Fruit fly (Drosophila melanogaster) whole organism, prepupa: ENCODE data around the gene CG42570.

ENCODE experiments used
- CG10631 ChIP-seq: fragments of 200-800 bp; sonication (Bioruptor generic); optimal IDR thresholded peaks from 2 replicates; lab custom pipeline; 2016; ENCODE audit warnings: missing biosample characterization, missing genetic modification characterization
- CG10669 ChIP-seq: fragments of 200-800 bp; sonication (Bioruptor generic); optimal IDR thresholded peaks from 3 replicates; lab custom pipeline; 2018; ENCODE audit warnings: missing biosample characterization, mild to moderate bottlenecking, missing genetic modification characterization, moderate library complexity
- CG11902 ChIP-seq: fragments of 200-800 bp; sonication (Bioruptor generic); optimal IDR thresholded peaks from 3 replicates; lab custom pipeline; 2016; ENCODE audit warnings: missing biosample characterization, missing genetic modification characterization
- CG15336 ChIP-seq: fragments of 200-800 bp; sonication (Bioruptor generic); IDR thresholded peaks from 2 replicates; pipeline ENCODE4 v1.3.6; 2022; ENCODE audit warnings: missing biosample characterization, missing genetic modification characterization
- CG16779 ChIP-seq: fragments of 200-800 bp; sonication (Bioruptor generic); optimal IDR thresholded peaks from 3 replicates; lab custom pipeline; 2017; ENCODE audit warnings: missing biosample characterization, mild to moderate bottlenecking, missing genetic modification characterization
- CG31627 ChIP-seq: fragments of 200-800 bp; sonication (Bioruptor generic); optimal IDR thresholded peaks from 3 replicates; lab custom pipeline; 2016; ENCODE audit warnings: missing biosample characterization, missing genetic modification characterization
- CG34406 ChIP-seq: fragments of 200-800 bp; sonication (Bioruptor generic); optimal IDR thresholded peaks from 3 replicates; lab custom pipeline; 2016; ENCODE audit warnings: missing biosample characterization, missing genetic modification characterization
- CG3919 ChIP-seq: fragments of 200-800 bp; sonication (Bioruptor generic); optimal IDR thresholded peaks from 3 replicates; lab custom pipeline; 2016; ENCODE audit warnings: missing biosample characterization, missing genetic modification characterization
- CG6163 ChIP-seq: fragments of 200-800 bp; sonication (Bioruptor generic); IDR thresholded peaks from 3 replicates; pipeline ENCODE4 v1.3.6; 2022; ENCODE audit warnings: missing biosample characterization, missing genetic modification characterization
- CG6276 ChIP-seq: fragments of 200-800 bp; sonication (Bioruptor generic); optimal IDR thresholded peaks from 2 replicates; lab custom pipeline; 2017; ENCODE audit warnings: missing biosample characterization, mild to moderate bottlenecking, missing genetic modification characterization
- CG6792 ChIP-seq: fragments of 200-800 bp; sonication (Bioruptor generic); optimal IDR thresholded peaks from 3 replicates; lab custom pipeline; 2016; ENCODE audit warnings: missing biosample characterization, missing genetic modification characterization
- CG6854 ChIP-seq: fragments of 200-800 bp; sonication (Bioruptor generic); optimal IDR thresholded peaks from 2 replicates; lab custom pipeline; 2017; ENCODE audit warnings: missing biosample characterization, mild to moderate bottlenecking, missing genetic modification characterization
- CG9139 ChIP-seq: fragments of 200-800 bp; sonication (Bioruptor generic); optimal IDR thresholded peaks from 3 replicates; lab custom pipeline; 2017; ENCODE audit warnings: missing biosample characterization, mild to moderate bottlenecking, missing genetic modification characterization
- Eip78C ChIP-seq: fragments of 200-800 bp; sonication (Bioruptor generic); peaks from one replicate; lab custom pipeline; 2016; ENCODE audit warnings: missing biosample characterization, missing genetic modification characterization
- Ets21C ChIP-seq: fragments of 200-800 bp; sonication (Bioruptor generic); optimal IDR thresholded peaks from 3 replicates; lab custom pipeline; 2016; ENCODE audit warnings: missing biosample characterization, missing genetic modification characterization
- Met ChIP-seq: fragments of 200-800 bp; sonication (Bioruptor generic); optimal IDR thresholded peaks from 3 replicates; lab custom pipeline; 2016; ENCODE audit warnings: missing biosample characterization, missing genetic modification characterization
- Smox ChIP-seq: fragments of 200-800 bp; sonication (Bioruptor generic); optimal IDR thresholded peaks from 3 replicates; lab custom pipeline; 2016; ENCODE audit warnings: missing biosample characterization, missing genetic modification characterization
- Sox14 ChIP-seq: fragments of 200-800 bp; sonication (Bioruptor generic); optimal IDR thresholded peaks from 3 replicates; lab custom pipeline; 2016; ENCODE audit warnings: missing biosample characterization, missing genetic modification characterization
- Sox15 ChIP-seq: fragments of 200-800 bp; sonication (Bioruptor generic); optimal IDR thresholded peaks from 3 replicates; lab custom pipeline; 2016; ENCODE audit warnings: missing biosample characterization, missing genetic modification characterization
- achi ChIP-seq: fragments of 200-800 bp; sonication (Bioruptor generic); optimal IDR thresholded peaks from 3 replicates; lab custom pipeline; 2016; ENCODE audit warnings: missing biosample characterization, missing genetic modification characterization
- dac ChIP-seq: fragments of 200-800 bp; sonication (Bioruptor generic); optimal IDR thresholded peaks from 2 replicates; lab custom pipeline; 2017; ENCODE audit warnings: missing biosample characterization, mild to moderate bottlenecking, missing genetic modification characterization
- dsx ChIP-seq: fragments of 200-800 bp; optimal IDR thresholded peaks from 3 replicates; lab custom pipeline; 2019; ENCODE audit warnings: missing biosample characterization, mild to moderate bottlenecking, missing genetic modification characterization, moderate library complexity; ENCODE audit not compliant: poor library complexity, severe bottlenecking
- eg ChIP-seq: fragments of 200-800 bp; sonication (Bioruptor generic); IDR thresholded peaks from 3 replicates; pipeline ENCODE4 v1.3.6; 2022; ENCODE audit warnings: missing biosample characterization, missing genetic modification characterization
- fkh ChIP-seq: fragments of 200-800 bp; sonication (Bioruptor generic); optimal IDR thresholded peaks from 3 replicates; lab custom pipeline; 2017; ENCODE audit warnings: missing biosample characterization, mild to moderate bottlenecking, missing genetic modification characterization, moderate library complexity
- net ChIP-seq: fragments of 200-800 bp; sonication (Bioruptor generic); optimal IDR thresholded peaks from 3 replicates; lab custom pipeline; 2016; ENCODE audit warnings: missing biosample characterization, missing genetic modification characterization
- salr ChIP-seq, 2 experiments: fragments of 200-800 bp; sonication (Bioruptor generic); optimal IDR thresholded peaks; 3 replicates each; lab custom pipeline; 2016 to 2018; ENCODE audit warnings: missing biosample characterization in 2 of 2, missing genetic modification characterization in 2 of 2, mild to moderate bottlenecking in 1 of 2
- svp ChIP-seq: fragments of 200-800 bp; sonication (Bioruptor generic); peaks from one replicate; lab custom pipeline; 2016; ENCODE audit warnings: missing biosample characterization, missing genetic modification characterization
- topi ChIP-seq: fragments of 200-800 bp; sonication (Bioruptor generic); optimal IDR thresholded peaks from 3 replicates; lab custom pipeline; 2016; ENCODE audit warnings: missing biosample characterization, missing genetic modification characterization
- vri ChIP-seq: fragments of 200-800 bp; sonication (Bioruptor generic); optimal IDR thresholded peaks from 3 replicates; lab custom pipeline; 2016; ENCODE audit warnings: missing biosample characterization, mild to moderate bottlenecking, missing genetic modification characterization

Gene CG42570

DNA sequence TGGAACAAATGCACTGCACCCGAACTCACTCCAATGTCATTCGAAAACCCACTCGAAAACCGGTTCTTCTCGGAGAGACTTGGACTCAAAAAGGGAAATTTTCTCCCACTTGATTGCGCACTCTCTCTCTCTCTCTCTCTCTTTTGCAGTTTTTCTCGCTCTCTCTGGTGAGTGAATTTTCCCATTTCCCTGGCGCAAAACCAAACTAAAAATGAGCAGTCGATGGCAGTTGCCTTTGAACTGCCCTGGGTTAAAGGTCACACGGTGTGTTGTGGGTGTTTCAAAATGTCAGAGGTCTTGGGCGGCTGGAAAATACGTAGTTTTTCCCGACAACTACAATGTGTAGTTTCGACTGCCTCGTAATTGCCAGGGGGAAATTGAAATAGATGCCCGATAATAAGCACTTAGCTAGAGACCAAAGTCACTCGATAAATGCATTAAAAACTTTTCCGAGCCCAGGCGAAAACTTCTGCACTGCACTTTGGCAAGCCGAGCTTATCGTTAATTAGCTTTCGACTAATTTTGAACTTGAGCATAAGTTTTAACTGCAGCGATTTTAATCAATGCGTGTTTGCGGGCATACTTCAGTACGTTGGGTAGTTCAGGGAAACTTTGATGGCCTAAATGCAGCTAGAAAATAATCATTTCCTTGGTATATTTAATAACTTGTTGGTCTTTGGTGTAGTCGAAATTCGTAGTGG lies 11.8 kb downstream of the CG42570 start:
- TF ChIP-seq vri (no peak), Eip78C (GFP tag; lab: Kevin White, UChicago) (peak; percentile 4), dsx (GFP tag; lab: Kevin White, UChicago) (peak; percentile 34), salr (GFP tag; optimal IDR thresholded peaks at IDR 0.05; lab: Kevin White, UChicago) (no peak), net (peak; percentile 14), CG15336 (peak; percentile 20; the same call in 1 of the 2 replicates), svp (GFP tag; lab: Kevin White, UChicago) (peak; percentile 49), CG6276 (GFP tag; lab: Kevin White, UChicago) (no peak), CG31627 (GFP tag; lab: Kevin White, UChicago) (no peak), eg (GFP tag; lab: Robert Waterston, UW) (peak; percentile 40; the same call in 1 of the 3 replicates), CG6163 (GFP tag; lab: Robert Waterston, UW) (0 out of 3 replicates have a peak, but pooled peaks have one; percentile 22), CG6792 (GFP tag; lab: Kevin White, UChicago) (no peak), CG10631 (GFP tag; lab: Kevin White, UChicago) (no peak), CG3919 (GFP tag; lab: Kevin White, UChicago) (peak; percentile 13), CG9139 (GFP tag; lab: Kevin White, UChicago) (no peak), Met (GFP tag; lab: Kevin White, UChicago) (no peak)

DNA sequence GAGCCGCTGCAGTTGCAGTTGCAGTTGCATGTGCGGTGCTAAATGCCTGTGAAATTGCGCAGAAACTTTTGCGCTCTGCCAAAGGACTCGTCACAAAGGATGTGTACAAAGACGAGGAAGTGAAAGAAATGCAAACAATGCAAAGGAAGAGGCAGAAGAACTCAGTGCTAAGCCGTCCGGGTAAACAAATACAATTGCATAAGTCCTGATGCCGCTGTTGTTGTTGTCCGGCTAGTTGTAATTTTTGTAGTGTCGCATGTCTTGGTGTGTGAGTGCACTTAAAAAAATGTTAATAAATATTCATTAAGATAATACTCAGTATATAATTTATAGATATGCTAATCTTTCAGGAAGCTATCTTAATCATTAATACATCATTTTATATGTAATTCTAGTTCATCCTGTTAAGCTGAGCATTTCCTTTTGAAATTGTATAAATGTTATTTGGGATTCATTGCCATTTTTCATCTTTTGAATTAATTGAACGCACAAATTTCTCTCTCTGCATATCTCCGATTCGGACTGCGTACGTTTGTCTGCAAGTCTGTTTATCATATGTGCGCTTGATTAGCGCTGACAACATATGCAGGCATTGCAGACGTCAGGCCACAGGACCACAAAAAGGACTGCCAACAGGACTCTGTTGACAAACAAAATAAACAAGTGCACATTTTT lies 14.3 kb downstream of the CG42570 start:
- TF ChIP-seq CG9139 (GFP tag; lab: Kevin White, UChicago) (no peak), Met (GFP tag; lab: Kevin White, UChicago) (no peak), Eip78C (GFP tag; lab: Kevin White, UChicago) (peak; percentile 29)

DNA sequence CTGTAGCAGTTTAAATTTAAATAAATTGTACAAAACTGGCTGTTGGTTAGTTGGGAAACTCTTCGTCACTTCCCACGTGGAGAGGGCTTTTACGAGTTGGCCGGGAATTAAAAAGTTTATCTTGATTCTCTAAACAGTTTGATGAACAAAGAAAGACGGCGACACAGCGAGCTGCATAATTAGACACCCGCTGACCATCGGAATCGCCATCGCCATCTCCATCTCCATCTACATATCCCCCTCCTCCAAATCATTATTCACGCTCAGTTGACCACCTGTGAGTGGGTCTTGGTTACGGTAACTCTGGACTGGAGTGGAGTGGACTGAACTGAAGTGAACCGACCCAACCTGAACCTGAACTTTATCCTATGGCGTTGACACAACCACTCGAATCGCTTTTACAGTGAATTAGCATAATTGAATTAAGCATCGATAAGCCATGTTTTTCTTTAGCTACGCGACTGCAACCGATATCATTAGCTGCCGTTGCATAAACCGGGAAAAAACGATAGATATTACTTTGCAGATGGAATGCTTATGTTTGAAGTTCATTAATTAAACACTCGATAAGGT lies 23.2 kb downstream of the CG42570 start:
- TF ChIP-seq Smox (GFP tag; lab: Kevin White, UChicago) (no peak), Sox14 (GFP tag; lab: Kevin White, UChicago) (no peak), CG11902 (GFP tag; lab: Kevin White, UChicago) (no peak), achi (no peak)

DNA sequence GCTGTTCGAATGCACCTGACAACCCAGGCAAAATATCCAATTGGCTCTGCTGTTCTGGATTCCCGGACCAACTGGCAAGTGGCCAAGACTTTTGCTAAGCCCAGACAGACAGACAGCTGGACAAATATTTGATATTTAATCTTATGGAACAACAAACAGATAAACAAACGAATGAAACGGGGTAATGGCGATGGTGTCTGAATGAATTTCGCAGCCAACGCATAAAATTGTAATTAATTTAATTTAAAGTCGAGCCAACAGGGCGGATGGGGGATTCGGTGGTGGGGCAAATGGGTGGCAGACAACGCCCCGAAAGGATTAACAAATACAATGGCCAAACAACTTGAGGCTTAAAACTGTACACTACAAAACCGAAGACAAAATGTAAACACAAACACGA lies 24.2 kb downstream of the CG42570 start:
- TF ChIP-seq svp (GFP tag; lab: Kevin White, UChicago) (no peak), fkh (peak; percentile 70), CG9139 (GFP tag; lab: Kevin White, UChicago) (no peak), CG6854 (GFP tag; lab: Kevin White, UChicago) (no peak), topi (GFP tag; lab: Kevin White, UChicago) (no peak), Ets21C (no peak), Sox15 (no peak), Sox14 (GFP tag; lab: Kevin White, UChicago) (no peak)

DNA sequence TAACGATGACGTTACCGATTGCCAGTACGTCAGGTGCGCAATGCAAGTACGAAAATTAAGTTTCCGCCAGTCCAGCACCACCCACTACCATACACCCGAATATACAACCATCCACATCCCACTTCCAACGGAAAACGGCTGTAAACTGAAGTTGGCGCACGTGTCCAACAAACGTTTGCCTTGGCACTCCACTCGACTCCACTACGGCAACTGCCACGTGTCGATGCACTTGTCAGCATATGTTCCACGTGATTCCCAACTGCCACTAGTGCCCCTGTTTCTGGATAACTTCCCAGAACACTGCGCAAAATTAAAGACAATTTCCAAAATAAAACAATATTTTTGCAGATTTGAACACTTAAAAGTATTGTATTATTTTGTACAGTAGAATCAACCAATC lies 28.6 kb downstream of the CG42570 start:
- TF ChIP-seq dac (GFP tag; lab: Kevin White, UChicago): no peak
- no peak for TF ChIP-seq salr (GFP tag; optimal IDR thresholded peaks at IDR 0.05; lab: Kevin White, UChicago)
- TF ChIP-seq Ets21C: no peak
- no peak for TF ChIP-seq CG34406 (GFP tag; lab: Kevin White, UChicago)
- TF ChIP-seq CG31627 (GFP tag; lab: Kevin White, UChicago): no peak

DNA sequence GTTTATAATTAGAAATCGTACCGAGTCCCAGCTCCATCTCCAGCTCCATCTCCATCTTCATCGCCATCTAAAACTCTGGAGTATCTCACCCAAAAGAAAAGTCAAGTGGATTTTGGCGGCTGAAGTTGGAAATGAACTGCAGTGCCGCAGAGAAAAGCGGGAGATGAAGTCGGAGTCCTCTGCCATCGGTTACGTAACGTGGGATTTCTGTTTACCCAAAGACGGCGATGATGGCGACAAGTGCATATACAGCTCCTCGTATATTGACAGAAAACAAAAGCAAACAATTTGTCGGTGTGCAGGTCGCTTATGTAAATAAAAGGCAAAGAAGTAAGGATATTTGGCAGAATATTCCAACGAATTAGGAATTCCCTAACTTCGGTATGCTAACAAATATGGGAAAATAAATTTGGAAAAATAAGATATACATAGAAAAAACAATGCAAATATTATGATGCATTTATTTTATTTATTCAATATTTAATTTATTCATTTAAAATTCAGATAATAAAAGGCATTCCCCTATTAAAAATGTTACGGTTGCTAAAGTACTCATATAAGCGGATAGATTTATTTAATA lies 30.8 kb downstream of the CG42570 start:
- TF ChIP-seq Eip78C (GFP tag; lab: Kevin White, UChicago): peak; percentile 54
- TF ChIP-seq CG16779: no peak
- peak; percentile 36 for TF ChIP-seq fkh
- no peak for TF ChIP-seq CG10669
